Worm (Caenorhabditis elegans) whole organism, L1 larva: ENCODE data around the gene B0563.1.

Source experiments
- alr-1 ChIP-seq: fragments of 200-800 bp; sonication (Bioruptor generic); optimal IDR thresholded peaks from 2 replicates; lab custom pipeline; 2018; ENCODE audit warnings: borderline replicate concordance, mild to moderate bottlenecking, missing genetic modification characterization, missing compliant biosample characterization
- unc-98 ChIP-seq: fragments of 200-800 bp; sonication (Bioruptor generic); IDR thresholded peaks from 2 replicates; pipeline ENCODE4 v1.3.6; 2022; ENCODE audit warnings: missing genetic modification characterization, missing compliant biosample characterization

DNA sequence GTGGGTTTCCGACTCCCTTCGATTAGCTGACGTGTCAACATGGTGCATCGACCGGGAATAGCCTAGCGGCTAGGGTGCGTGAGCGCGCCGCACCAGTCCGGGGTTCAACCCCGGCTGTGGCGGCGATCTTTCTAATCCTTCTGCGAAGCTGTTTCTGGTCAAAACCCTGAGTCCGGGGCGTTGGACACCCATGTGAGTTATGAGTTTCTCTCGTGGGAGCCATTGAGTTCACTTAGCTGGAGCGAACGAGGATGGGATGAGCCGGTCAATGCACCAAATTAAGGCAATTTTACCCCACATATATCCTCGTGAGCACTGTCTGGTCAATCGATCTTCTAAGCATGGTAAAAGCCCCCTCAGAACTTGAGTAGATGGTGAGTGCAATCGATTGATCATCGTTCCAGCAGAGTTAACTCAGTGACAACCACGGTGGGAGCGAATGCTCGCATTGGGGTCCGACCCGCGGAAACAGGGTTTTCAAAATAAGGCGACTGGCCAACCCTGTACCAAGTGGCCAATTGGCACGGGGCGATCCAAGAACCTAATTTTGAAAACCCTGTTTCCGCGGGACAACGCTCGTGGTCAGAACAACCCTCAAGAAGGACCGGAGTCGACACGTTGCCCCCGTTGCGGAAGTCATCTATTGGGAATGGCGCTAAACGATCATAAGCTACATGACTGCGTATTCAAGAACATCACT is 20.6 kb downstream of the B0563.1 start, which contains the start of gene Y81B9A.1:
- TF ChIP-seq unc-98 (no peak), alr-1 (tag; lab: Kevin White, UChicago) (no peak)
